Worm (Caenorhabditis elegans): ENCODE data around the gene asps-1.

Gene asps-1

DNA sequence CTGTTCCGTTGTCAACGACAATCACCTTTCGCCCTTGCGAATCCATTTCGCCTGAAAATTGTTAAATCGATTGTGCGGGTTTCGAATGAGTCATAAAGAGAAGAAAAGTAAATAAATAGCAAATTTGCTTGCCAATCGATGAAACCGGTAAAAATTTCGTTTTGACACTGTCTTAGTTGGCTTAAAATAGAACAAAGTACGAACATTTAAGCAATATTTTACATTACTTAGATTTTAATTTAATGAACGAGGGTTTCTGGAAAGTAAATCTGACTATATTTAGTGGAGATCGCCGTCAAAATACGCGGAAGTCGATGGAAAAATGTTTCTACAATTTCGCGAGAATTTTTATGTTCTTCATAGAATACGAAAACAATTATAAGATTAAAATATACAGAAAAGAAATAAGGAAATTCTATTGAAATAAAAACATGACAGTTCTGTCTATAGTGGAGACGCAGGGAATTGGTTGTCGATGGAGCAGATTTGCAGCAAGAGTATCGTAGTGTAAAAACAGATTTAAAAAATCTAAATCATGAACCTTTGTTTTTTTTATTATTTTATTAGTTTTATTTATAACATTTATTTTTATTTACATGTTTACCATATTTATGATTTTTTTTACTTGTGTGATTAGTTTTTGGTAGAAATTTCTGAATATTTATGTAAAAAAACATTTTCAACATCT is 21.3 kb upstream of the asps-1 start, which contains the start of gene arx-2:
arx-2 (minus strand) TSS at position 51 of the 688 bp plus-strand sequence.
- TF ChIP-seq nhr-237 (tag; optimal IDR thresholded peaks at IDR 0.05): peak; percentile 38
- peak; percentile 16 for TF ChIP-seq lsy-2 (tag; optimal IDR thresholded peaks at IDR 0.05)
- TF ChIP-seq ces-1 (GFP tag; optimal IDR thresholded peaks at IDR 0.05): peak; percentile 48
- TF ChIP-seq pha-4 (tag; optimal IDR thresholded peaks at IDR 0.05): peak; percentile 15
- no peak for TF ChIP-seq unc-62 (GFP tag; optimal IDR thresholded peaks at IDR 0.05)
- TF ChIP-seq ceh-39 (tag; optimal IDR thresholded peaks at IDR 0.05): peak; percentile 12
- TF ChIP-seq blmp-1 (tag; optimal IDR thresholded peaks at IDR 0.05): no peak
- no peak for TF ChIP-seq flh-1 (GFP tag; optimal IDR thresholded peaks at IDR 0.05)

ce11 chrV:10333843-10334242 is 16.6 kb upstream of the asps-1 start:
- TF ChIP-seq ham-2 (GFP tag; optimal IDR thresholded peaks at IDR 0.05) (no peak), nhr-76 (tag; optimal IDR thresholded peaks at IDR 0.05) (no peak), mep-1 (tag; optimal IDR thresholded peaks at IDR 0.05) (no peak), M03D4.4 (tag; optimal IDR thresholded peaks at IDR 0.05) (no peak), ces-1 (GFP tag; optimal IDR thresholded peaks at IDR 0.05) (no peak), bed-3 (GFP tag; optimal IDR thresholded peaks at IDR 0.05) (no peak), tbx-8 (GFP tag; optimal IDR thresholded peaks at IDR 0.05) (no peak), nhr-237 (tag; optimal IDR thresholded peaks at IDR 0.05) (no peak), unc-120 (tag; optimal IDR thresholded peaks at IDR 0.05; ENCODE audit: poor library complexity, severe bottlenecking) (no peak), ceh-83 (GFP tag; optimal IDR thresholded peaks at IDR 0.05) (no peak), snpc-4 (tag; optimal IDR thresholded peaks at IDR 0.05) (no peak), lin-13 (tag; optimal IDR thresholded peaks at IDR 0.05) (no peak), nhr-28 (tag; optimal IDR thresholded peaks at IDR 0.05) (no peak), cnd-1 (tag; optimal IDR thresholded peaks at IDR 0.05) (no peak), lin-32 (GFP tag; optimal IDR thresholded peaks at IDR 0.05) (no peak)

- no peak for TF ChIP-seq flh-1 (GFP tag; optimal IDR thresholded peaks at IDR 0.05)
- no peak for TF ChIP-seq unc-120 (tag; optimal IDR thresholded peaks at IDR 0.05; ENCODE audit: poor library complexity, severe bottlenecking)
- no peak for TF ChIP-seq blmp-1 (tag; optimal IDR thresholded peaks at IDR 0.05)
These were observed 14.8 kb upstream of the asps-1 start, which contains the start of gene crm-1 for ce11 chrV:10332012-10332411. TSS of gene crm-1 (minus strand) at chrV:10332112.

ce11 chrV:10328080-10328479 is 10.9 kb upstream of the asps-1 start:
- TF ChIP-seq bed-3 (GFP tag; optimal IDR thresholded peaks at IDR 0.05) (no peak), nhr-237 (tag; optimal IDR thresholded peaks at IDR 0.05) (no peak), ceh-43 (GFP tag; optimal IDR thresholded peaks at IDR 0.05) (no peak), mep-1 (tag; optimal IDR thresholded peaks at IDR 0.05) (no peak), nhr-28 (tag; optimal IDR thresholded peaks at IDR 0.05) (no peak), mab-5 (tag; optimal IDR thresholded peaks at IDR 0.05) (no peak), nhr-2 (tag; optimal IDR thresholded peaks at IDR 0.05) (no peak)

- TF ChIP-seq bed-3 (GFP tag; optimal IDR thresholded peaks at IDR 0.05) (no peak), hlh-1 (tag; optimal IDR thresholded peaks at IDR 0.05) (no peak), nhr-237 (tag; optimal IDR thresholded peaks at IDR 0.05) (no peak), lin-32 (GFP tag; optimal IDR thresholded peaks at IDR 0.05) (no peak), ceh-43 (GFP tag; optimal IDR thresholded peaks at IDR 0.05) (no peak), ham-2 (GFP tag; optimal IDR thresholded peaks at IDR 0.05) (no peak), nhr-2 (tag; optimal IDR thresholded peaks at IDR 0.05) (no peak)
These were observed 6.3 kb upstream of the asps-1 start for ce11 chrV:10323537-10323936.

ce11 chrV:10320101-10320761 is 3.0 kb upstream of the asps-1 start, which contains the start of the genes gna-1 and B0024.13:
TSS of gene gna-1 (minus strand) at chrV:10320151.
TSS of gene B0024.13 (plus strand) at chrV:10320711.
- no peak for TF ChIP-seq sem-2 (GFP tag; optimal IDR thresholded peaks at IDR 0.05)

DNA sequence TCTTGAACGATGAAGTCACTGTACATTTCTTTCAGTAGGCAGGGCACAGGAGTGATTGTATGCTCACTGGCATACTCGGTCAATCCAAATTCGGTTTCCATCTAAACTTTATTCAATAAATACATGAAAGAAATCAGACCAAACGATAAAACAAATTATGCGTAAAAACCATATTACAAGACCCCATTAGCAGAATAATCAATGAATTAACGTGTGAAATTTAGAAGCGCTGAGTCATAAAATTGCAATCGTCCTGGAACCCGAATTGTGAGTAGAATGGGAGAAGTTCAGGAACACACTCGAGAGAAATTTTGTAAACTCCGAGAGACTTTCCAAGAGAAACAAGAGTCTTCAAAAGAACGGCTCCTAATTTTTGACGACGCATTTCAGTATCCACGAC is 2.2 kb upstream of the asps-1 start, which contains the start of gene B0024.11:
B0024.11 (minus strand) TSS at position 101 of the 400 bp plus-strand sequence.
- TF ChIP-seq nhr-28 (tag; optimal IDR thresholded peaks at IDR 0.05) (no peak), mls-2 (tag; optimal IDR thresholded peaks at IDR 0.05) (no peak), ceh-39 (tag; optimal IDR thresholded peaks at IDR 0.05) (no peak), ztf-11 (tag; optimal IDR thresholded peaks at IDR 0.05) (no peak), elt-3 (tag; optimal IDR thresholded peaks at IDR 0.05) (no peak), pha-4 (tag; optimal IDR thresholded peaks at IDR 0.05) (no peak), mab-5 (tag; optimal IDR thresholded peaks at IDR 0.05) (no peak), nhr-2 (tag; optimal IDR thresholded peaks at IDR 0.05) (no peak), ces-1 (GFP tag; optimal IDR thresholded peaks at IDR 0.05) (no peak), unc-120 (tag; optimal IDR thresholded peaks at IDR 0.05; ENCODE audit: poor library complexity, severe bottlenecking) (no peak), nhr-237 (tag; optimal IDR thresholded peaks at IDR 0.05) (no peak), bed-3 (GFP tag; optimal IDR thresholded peaks at IDR 0.05) (no peak), ham-2 (GFP tag; optimal IDR thresholded peaks at IDR 0.05) (no peak), zip-8 (tag; optimal IDR thresholded peaks at IDR 0.05) (no peak), drap-1 (GFP tag; optimal IDR thresholded peaks at IDR 0.05) (no peak), ceh-43 (GFP tag; optimal IDR thresholded peaks at IDR 0.05) (no peak)

All from whole organism, mixed stage, embryonic.